Worm (Caenorhabditis elegans) whole organism, L4 larva: ENCODE results near the gene ptr-15.

Source experiments
- F26F4.8 ChIP-seq: fragments of 200-800 bp; sonication (Bioruptor generic); conservative IDR thresholded peaks from 2 replicates; pipeline ENCODE4 v1.3.6; 2022; ENCODE audit warnings: missing genetic modification characterization, missing compliant biosample characterization
- F49E8.2 ChIP-seq: sonication (generic microtip); optimal IDR thresholded peaks from 2 replicates; lab custom pipeline; 2016; ENCODE audit warnings: missing compliant biosample characterization, mild to moderate bottlenecking, missing genetic modification characterization, borderline replicate concordance
- R02D3.7 ChIP-seq: fragments of 150-350 bp; sonication (generic microtip); optimal IDR thresholded peaks from 3 replicates; lab custom pipeline; 2014; ENCODE audit warnings: missing biosample characterization, missing genetic modification characterization
- Y75B8A.6 ChIP-seq: fragments of 200-800 bp; sonication (Bioruptor generic); IDR thresholded peaks from 2 replicates; pipeline ENCODE4 v1.3.6; 2022; ENCODE audit warnings: missing genetic modification reagents, missing genetic modification characterization, missing compliant biosample characterization
- aha-1 ChIP-seq: fragments of 150-350 bp; peaks from one replicate; lab custom pipeline; 2014; ENCODE audit warnings: missing biosample characterization, missing genetic modification characterization
- ceh-44 ChIP-seq: fragments of 200-800 bp; sonication (Bioruptor generic); IDR thresholded peaks from 2 replicates; pipeline ENCODE4 v1.3.6; 2022; ENCODE audit warnings: missing genetic modification reagents, missing genetic modification characterization, missing compliant biosample characterization
- ceh-62 ChIP-seq: sonication (generic microtip); optimal IDR thresholded peaks from 2 replicates; lab custom pipeline; 2017; ENCODE audit warnings: missing biosample characterization, missing genetic modification characterization
- ces-1 ChIP-seq: fragments of 150-350 bp; sonication (generic microtip); optimal IDR thresholded peaks from 4 replicates; lab custom pipeline; 2014; ENCODE audit warnings: missing biosample characterization, missing genetic modification reagents, missing genetic modification characterization
- daf-12 ChIP-seq: fragments of 150-350 bp; optimal IDR thresholded peaks from 2 replicates; lab custom pipeline; 2014; ENCODE audit warnings: missing biosample characterization, missing genetic modification reagents, missing genetic modification characterization
- daf-19 ChIP-seq: fragments of 200-800 bp; sonication (Bioruptor generic); conservative IDR thresholded peaks from 2 replicates; pipeline ENCODE4 v1.3.6; 2022; ENCODE audit warnings: missing genetic modification characterization, missing compliant biosample characterization
- dmd-6 ChIP-seq: fragments of 200-800 bp; sonication (Bioruptor generic); IDR thresholded peaks from 2 replicates; pipeline ENCODE4 v1.3.6; 2022; ENCODE audit warnings: missing genetic modification reagents, missing genetic modification characterization, missing compliant biosample characterization
- madf-5 ChIP-seq, 2 experiments: fragments of 200-800 bp; sonication (Bioruptor generic); IDR thresholded peaks; 2 replicates each; pipeline ENCODE4 v1.3.6; 2022; ENCODE audit warnings: missing compliant biosample characterization in 2 of 2, missing genetic modification characterization in 2 of 2
- mdl-1 ChIP-seq, 2 experiments: fragments of 150-350 bp in 1 of 2; sonication (generic microtip) in 1 of 2; optimal IDR thresholded peaks; 2 replicates each; lab custom pipeline; 2014 to 2017; ENCODE audit warnings: missing biosample characterization in 2 of 2, missing genetic modification characterization in 2 of 2
- nhr-102 ChIP-seq: sonication (generic microtip); optimal IDR thresholded peaks from 2 replicates; lab custom pipeline; 2016; ENCODE audit warnings: mild to moderate bottlenecking, missing genetic modification characterization, moderate library complexity, missing compliant biosample characterization
- nhr-111 ChIP-seq: fragments of 200-800 bp; sonication (Bioruptor generic); optimal IDR thresholded peaks from 2 replicates; lab custom pipeline; 2018; ENCODE audit warnings: mild to moderate bottlenecking, missing genetic modification characterization, missing compliant biosample characterization
- nhr-25 ChIP-seq: sonication (generic microtip); optimal IDR thresholded peaks from 2 replicates; lab custom pipeline; 2017; ENCODE audit warnings: missing genetic modification characterization, mild to moderate bottlenecking, missing compliant biosample characterization, antibody characterized with exemption, moderate library complexity, borderline replicate concordance; ENCODE audit not compliant: insufficient read depth
- nhr-41 ChIP-seq: fragments of 200-800 bp; sonication (Bioruptor generic); IDR thresholded peaks from 2 replicates; pipeline ENCODE4 v1.3.6; 2022; ENCODE audit warnings: missing genetic modification reagents, missing genetic modification characterization, missing compliant biosample characterization
- nhr-77 ChIP-seq: fragments of 150-350 bp; optimal IDR thresholded peaks from 2 replicates; lab custom pipeline; 2014; ENCODE audit warnings: missing biosample characterization, missing genetic modification characterization
- saeg-2 ChIP-seq: fragments of 200-800 bp; sonication (Bioruptor generic); IDR thresholded peaks from 2 replicates; pipeline ENCODE4 v1.3.6; 2022; ENCODE audit warnings: missing genetic modification reagents, missing genetic modification characterization, missing compliant biosample characterization
- snpc-1.2 ChIP-seq: fragments of 200-800 bp; sonication (Bioruptor generic); IDR thresholded peaks from 2 replicates; pipeline ENCODE4 v1.3.6; 2022; ENCODE audit warnings: missing genetic modification reagents, missing genetic modification characterization, missing compliant biosample characterization
- spr-3 ChIP-seq: fragments of 200-800 bp; sonication (Bioruptor generic); optimal IDR thresholded peaks from 2 replicates; lab custom pipeline; 2018; ENCODE audit warnings: mild to moderate bottlenecking, missing genetic modification characterization, missing compliant biosample characterization
- unc-62 ChIP-seq, 3 experiments: fragments of 150-350 bp in 1 of 3; sonication (generic microtip); optimal IDR thresholded peaks in 2 of 3; peaks in 1 of 3; 1 replicate in 1 of 3; 2 replicates in 2 of 3; lab custom pipeline; 2014 to 2017; ENCODE audit warnings: missing biosample characterization in 3 of 3, missing genetic modification characterization in 3 of 3, missing genetic modification reagents in 3 of 3, missing genotype in 1 of 3
- vab-7 ChIP-seq: fragments of 200-800 bp; sonication (Bioruptor generic); IDR thresholded peaks from 2 replicates; pipeline ENCODE4 v1.3.6; 2022; ENCODE audit warnings: missing genetic modification reagents, missing genetic modification characterization, missing compliant biosample characterization
- zip-2 ChIP-seq: fragments of 150-350 bp; optimal IDR thresholded peaks from 2 replicates; lab custom pipeline; 2014; ENCODE audit warnings: missing biosample characterization, missing genetic modification characterization

The ptr-15 gene

DNA sequence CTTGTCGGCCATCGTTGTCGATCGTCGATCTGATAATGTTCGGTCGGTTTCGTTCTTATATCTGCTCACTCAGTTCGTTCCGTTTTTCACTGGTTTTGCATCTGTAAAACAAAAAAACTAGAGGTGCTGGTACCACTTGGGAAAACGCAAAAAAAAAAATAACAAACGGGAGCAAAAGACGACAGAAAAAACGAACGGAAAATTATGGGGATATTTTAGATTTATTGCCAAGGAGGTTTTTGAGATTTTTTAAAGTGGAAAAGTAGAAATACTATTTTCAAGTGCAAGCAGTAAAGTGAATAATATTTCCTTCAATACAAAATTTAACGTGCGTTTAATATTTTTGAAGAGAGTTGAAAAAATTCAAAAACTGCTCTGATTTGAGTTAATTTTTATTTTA, 40.9 kb downstream of the ptr-15 start, which contains the start of gene unc-68:
Gene unc-68 (minus strand): TSS at position 101 of the 400 bp plus-strand sequence.
- TF ChIP-seq snpc-1.2 (GFP tag; lab: Robert Waterston, UW) (no peak), nhr-102 (tag; lab: Kevin White, UChicago) (no peak), aha-1 (tag; lab: Kevin White, UChicago) (peak; percentile 52), nhr-111 (GFP tag; lab: Kevin White, UChicago) (no peak), nhr-41 (GFP tag; lab: Robert Waterston, UW) (no peak), R02D3.7 (no peak), ces-1 (GFP tag; lab: Kevin White, UChicago) (no peak), madf-5 (GFP tag; IDR thresholded peaks at IDR 0.05; lab: Robert Waterston, UW) (no peak)

DNA sequence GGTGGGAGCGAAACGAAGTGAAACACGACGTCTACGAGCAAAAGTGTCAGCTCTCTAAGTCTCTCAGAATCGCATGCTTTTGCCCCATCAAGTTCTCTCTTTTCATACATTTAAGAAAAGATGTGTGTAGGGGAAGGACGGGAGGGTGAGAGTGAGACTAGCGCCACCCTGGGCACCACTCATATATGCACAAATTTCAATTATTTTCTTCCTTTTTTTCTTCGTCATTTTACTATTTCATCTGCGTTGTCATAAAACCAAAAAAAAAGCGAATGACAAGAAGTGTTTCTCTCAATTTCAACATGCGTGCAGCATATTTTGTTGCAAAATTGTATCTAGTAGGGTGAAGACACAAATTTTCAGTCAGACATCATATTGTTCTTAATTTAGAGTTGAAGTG, 43.2 kb downstream of the ptr-15 start:
- TF ChIP-seq ceh-44 (GFP tag; lab: Robert Waterston, UW) (no peak), nhr-77 (no peak), nhr-25 (tag; lab: Kevin White, UChicago) (no peak), unc-62 (GFP tag; optimal IDR thresholded peaks at IDR 0.05 in 1 of 2; lab: Kevin White, UChicago) (peak in 1 of 2 experiments; percentile 79), unc-62 (tag; optimal IDR thresholded peaks at IDR 0.05; lab: Kevin White, UChicago) (no peak), Y75B8A.6 (GFP tag; lab: Robert Waterston, UW) (no peak), mdl-1 (tag; optimal IDR thresholded peaks at IDR 0.05; lab: Kevin White, UChicago) (no peak), daf-12 (no peak), aha-1 (tag; lab: Kevin White, UChicago) (peak; percentile 53), ceh-62 (tag; lab: Kevin White, UChicago) (no peak), daf-19 (GFP tag; lab: Robert Waterston, UW) (no peak), spr-3 (GFP tag; lab: Kevin White, UChicago) (no peak)
- TF ChIP-seq, all 104 proteins: peak for 2

DNA sequence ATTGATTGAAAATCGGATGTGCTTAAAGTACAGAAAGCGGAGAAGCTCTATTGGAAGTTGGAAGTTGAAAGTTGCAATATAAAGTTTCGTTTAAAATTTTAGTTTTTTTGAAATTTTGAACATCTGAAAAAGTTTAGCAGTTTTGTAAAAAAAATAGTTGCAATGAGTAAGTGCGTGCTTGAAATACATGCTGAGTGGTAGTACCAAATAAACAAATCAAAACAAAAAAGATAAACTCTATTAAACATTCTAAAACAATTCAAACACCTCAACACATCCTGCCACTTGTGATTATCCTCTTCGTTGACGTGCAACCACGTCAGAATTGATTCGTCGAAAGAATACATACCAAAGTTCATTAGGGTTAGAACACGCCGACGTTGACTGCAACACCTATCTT, 50.5 kb downstream of the ptr-15 start:
- TF ChIP-seq F49E8.2 (tag; lab: Kevin White, UChicago) (no peak), unc-62 (GFP tag; optimal IDR thresholded peaks at IDR 0.05 in 1 of 2; lab: Kevin White, UChicago) (peak in 1 of 2 experiments; percentile 92), unc-62 (tag; optimal IDR thresholded peaks at IDR 0.05; lab: Kevin White, UChicago) (no peak)

DNA sequence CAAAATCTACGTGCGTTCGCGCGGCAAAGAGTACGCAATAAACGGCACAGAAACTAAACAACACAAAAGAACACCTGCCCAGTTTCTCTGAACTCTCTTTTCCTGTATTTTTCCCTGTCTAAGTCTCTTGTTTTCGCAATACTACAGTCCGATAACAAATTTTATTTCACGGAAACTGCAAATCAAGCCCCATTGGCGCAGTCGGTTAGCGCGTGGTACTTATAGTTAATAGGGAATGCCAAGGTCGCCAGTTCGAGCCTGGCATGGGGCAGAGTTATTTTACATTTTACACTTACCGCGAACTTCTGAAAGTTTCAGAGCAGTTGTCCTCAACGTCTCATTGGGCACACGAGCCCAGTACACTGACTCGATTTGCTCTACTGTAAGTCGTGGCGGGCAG, 52.5 kb downstream of the ptr-15 start:
- TF ChIP-seq zip-2 (tag; lab: Kevin White, UChicago) (no peak), dmd-6 (0 out of 2 replicates have a peak, but pooled peaks have one; percentile 14), unc-62 (GFP tag; optimal IDR thresholded peaks at IDR 0.05 in 1 of 2; lab: Kevin White, UChicago) (peak in 1 of 2 experiments; percentile 38), unc-62 (tag; optimal IDR thresholded peaks at IDR 0.05; lab: Kevin White, UChicago) (no peak), nhr-77 (no peak), F26F4.8 (0 out of 2 replicates have a peak, but pooled peaks have one; percentile 14), vab-7 (GFP tag; lab: Robert Waterston, UW) (0 out of 2 replicates have a peak, but pooled peaks have one; percentile 17), saeg-2 (GFP tag; lab: Robert Waterston, UW) (no peak)
